Worm (Caenorhabditis elegans) whole organism, dauer: ENCODE results near the gene sec-24.2.

Source experiments
- unc-62 ChIP-seq: sonication (generic microtip); optimal IDR thresholded peaks from 2 replicates; lab custom pipeline; 2017; ENCODE audit warnings: missing biosample characterization, missing genetic modification reagents, missing genetic modification characterization

Gene sec-24.2

DNA sequence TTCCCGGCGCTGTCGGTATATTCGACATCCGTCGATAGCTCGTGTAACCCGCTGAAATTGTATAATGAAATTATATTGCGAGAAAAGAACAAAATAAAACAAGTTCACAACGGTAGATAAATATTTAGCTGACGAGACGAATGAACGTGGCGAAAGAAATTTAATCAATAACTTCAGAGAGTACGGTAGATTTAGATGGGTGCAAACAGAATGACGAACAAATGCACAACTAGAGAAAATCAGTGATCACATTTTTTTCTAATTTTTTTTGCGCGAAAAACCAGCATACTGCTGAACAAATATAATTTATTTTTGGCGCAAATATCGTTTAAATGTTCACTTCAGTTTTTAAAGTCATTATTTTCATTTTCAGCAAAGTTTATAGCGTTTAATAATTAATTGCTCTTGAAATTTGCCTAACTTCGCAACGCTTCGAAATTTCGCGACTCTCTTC is at the start of gene sec-24.2:
sec-24.2 (minus strand) TSS at position 51 of the 454 bp plus-strand sequence.
- no peak for TF ChIP-seq unc-62 (GFP tag; lab: Kevin White, UChicago)

DNA sequence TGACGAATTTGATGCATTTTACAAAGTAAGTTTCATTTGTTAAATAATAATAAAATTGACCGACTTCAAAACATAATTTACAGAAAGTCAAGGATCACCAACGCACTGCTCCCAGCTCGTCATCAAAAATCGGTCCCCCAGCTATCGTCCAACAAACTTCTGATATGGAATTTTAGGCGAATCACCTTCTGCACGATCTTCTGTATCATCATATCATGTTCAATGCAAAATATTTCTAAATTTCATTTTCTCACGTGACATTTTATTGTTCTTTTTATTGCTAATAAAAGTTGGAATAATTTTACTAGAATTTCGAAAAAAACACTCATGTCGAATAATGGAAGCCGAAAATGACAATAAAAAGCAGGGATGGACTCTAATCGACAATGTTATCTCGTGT is 49.6 kb upstream of the sec-24.2 start, which contains the start of gene acl-13:
acl-13 (plus strand) TSS at position 301 of the 400 bp plus-strand sequence.
- no peak for TF ChIP-seq unc-62 (GFP tag; lab: Kevin White, UChicago)

DNA sequence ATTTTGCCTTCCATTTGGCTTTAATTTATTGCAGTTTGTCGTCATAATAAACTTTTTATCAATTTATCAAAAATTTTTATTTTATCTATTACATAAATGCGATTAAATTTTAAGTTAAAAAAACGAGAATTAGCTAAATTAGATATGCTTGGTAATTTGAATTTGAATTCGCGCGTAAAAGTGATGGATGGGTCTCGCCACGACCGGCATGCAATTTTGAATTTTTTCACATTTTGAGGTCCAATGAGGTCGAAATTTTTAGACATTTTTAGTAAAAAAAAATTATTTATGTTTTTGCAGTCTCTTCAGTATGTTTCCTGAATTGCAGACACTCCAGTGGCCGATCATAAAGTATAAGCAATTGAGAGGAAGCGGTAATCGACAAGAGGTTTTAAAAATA is 48.0 kb upstream of the sec-24.2 start, which contains the start of gene dsb-1:
dsb-1 (plus strand) TSS at position 301 of the 400 bp plus-strand sequence.
- TF ChIP-seq unc-62 (GFP tag; lab: Kevin White, UChicago), result no peak

DNA sequence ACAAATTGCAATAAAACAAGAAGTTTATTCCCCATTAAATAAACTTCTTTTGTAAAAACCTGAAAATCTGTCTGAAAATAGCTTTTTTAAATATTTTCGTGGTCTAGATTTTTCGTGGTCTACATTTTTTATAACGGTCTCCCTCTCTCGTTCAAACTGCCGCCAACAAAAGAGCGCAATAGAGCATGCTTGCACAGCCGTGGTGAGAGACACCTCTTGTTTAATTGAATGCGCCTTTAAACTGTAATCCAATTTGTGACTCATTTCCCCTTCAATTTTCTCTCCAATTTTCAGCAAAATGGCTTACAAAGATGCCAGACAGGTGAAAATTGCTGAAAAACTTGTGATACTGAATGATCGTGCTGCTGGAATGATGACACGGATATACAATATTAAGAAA is 43.5 kb upstream of the sec-24.2 start, which contains the start of gene gex-3:
gex-3 (plus strand) TSS at position 295 of the 400 bp plus-strand sequence.
- no peak for TF ChIP-seq unc-62 (GFP tag; lab: Kevin White, UChicago)

DNA sequence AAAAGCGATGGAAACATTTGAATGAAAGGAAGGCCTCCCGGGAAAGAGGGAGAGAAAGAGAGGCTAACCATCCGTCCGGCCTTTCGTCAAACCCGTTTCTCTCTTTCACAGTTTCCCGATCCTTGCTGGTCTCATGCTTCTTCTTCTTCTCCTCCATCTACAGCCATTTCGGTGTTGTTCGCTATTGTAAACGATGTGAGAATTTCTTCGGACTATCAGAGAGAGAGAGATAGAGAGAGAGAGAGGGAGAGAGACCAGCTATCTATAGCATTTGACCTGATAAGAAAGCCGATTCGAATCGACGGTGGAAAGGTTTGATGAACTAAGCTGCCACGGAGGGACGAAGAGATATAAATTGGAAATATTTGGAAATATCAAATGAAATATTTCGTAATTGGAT is 42.8 kb upstream of the sec-24.2 start:
- TF ChIP-seq unc-62 (GFP tag; lab: Kevin White, UChicago), result no peak

DNA sequence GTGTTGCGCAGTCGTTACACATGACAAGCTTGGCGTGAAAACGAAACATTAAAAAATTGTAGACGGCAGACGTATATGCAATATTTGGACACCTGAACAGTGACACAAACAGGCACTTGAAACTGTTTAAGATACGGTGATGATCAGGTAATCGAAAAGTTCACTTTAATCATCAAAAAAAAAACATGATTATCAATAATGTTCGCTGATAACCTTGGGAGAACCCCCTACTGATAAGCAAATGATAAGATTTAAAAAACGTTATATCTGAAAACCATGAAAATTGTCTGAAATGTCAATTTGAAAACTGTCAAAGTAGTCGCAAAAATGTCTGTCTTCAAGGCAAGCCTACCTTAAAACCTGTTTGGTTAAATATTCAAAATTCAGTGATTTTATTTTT is 39.4 kb upstream of the sec-24.2 start:
- no peak for TF ChIP-seq unc-62 (GFP tag; lab: Kevin White, UChicago)

DNA sequence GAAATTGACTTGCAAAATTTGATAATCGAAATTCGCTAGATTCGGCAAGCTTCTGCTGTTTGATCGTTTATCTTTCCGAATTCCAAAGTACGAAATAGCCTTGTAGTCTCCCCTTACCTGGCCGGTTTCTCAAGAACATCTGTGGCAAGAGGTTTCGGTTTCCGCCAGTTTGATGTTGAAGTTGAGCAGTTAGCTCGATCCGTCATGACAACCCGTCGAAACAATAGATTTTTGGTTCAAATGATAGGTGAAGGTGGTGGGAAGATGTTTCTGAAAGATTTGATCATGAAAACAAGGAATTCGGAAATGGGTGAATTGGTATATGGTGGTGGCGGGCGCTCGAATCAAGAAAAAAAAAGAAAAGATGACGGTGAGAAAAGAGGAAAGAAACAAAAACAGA is 37.8 kb upstream of the sec-24.2 start, which contains the start of gene acs-20:
acs-20 (minus strand) TSS at position 270 of the 400 bp plus-strand sequence.
- no peak for TF ChIP-seq unc-62 (GFP tag; lab: Kevin White, UChicago)

DNA sequence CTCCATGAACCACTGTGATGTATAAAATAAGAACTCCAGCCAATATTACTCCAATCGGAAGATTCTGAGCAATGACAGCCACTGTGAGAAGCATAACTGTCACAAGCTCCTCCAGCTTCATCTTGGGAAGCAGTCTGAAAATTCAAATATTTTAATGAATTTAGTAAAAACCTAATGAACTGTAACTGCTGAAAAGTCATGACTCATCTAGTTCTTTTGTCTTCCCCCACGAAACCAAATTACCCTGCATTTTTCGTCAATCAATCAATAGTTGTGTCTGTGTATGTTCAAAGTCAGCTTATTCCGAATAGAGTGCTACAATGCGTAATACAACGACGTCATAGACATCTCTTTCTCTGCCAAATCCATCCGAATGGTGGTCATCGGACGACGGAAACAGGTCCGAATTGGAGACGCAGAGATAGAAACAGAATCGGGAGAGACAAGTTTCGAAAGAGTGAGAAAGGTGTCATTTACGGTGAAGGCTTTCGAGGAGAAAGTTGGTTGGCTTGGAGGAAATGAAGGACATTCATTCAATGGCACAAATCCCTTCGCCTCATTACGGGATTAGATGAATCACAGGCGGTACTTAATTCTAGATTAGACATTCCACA is 36.2 kb upstream of the sec-24.2 start:
- TF ChIP-seq unc-62 (GFP tag; lab: Kevin White, UChicago), result no peak

DNA sequence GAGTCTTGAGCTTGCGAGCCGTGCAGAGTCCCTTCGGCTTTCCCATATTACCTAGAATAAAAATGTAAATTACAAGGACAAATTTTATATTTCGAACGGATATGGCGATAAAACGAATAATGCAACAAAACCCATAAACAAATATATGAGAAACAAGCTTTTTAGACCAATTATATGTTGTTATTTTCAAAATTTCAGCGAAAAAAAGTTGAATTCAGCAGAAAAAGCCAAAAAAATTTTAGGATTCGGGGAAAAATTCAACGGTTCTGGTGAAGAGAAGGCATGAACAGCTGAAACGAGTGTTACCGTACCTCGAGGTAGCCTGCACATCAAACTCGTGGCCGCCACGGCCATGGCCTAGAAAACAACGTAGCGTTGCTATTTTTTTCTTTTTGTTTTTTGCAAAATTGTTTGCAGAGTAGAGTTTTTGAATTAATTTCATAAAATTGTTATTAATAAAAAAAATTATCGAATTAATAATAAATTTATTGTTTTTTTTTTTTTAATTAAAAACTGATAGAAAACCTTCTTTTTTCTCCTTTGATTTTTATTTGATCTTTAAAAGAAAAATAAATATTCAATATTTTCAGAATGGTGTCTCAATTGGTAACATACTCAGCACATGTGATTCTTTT is 30.5 kb upstream of the sec-24.2 start, which contains the start of the genes rps-23 and dpm-3:
rps-23 (minus strand) TSS at position 51 of the 635 bp plus-strand sequence.
dpm-3 (plus strand) TSS at position 585 of the 635 bp plus-strand sequence.
- TF ChIP-seq unc-62 (GFP tag; lab: Kevin White, UChicago), result no peak

DNA sequence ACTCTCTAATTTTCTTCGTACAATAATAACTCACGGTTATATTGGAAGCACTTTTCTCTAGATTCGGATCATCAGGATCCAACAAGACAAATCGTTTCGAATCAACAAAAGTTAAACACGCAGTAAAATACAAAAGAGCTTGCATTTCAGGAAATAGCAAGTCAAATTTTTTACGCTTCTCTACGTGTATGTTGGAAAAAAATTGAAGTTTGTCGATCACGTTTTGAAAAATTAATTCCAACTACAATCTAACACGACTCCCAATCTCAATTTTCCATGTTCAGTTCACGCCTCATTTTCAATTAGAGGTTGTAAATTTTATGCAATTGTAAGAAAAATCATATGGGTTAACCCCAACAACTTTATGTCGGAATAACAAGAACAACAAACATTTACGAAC is 29.4 kb upstream of the sec-24.2 start, which contains the start of gene spe-45:
spe-45 (minus strand) TSS at position 145 of the 400 bp plus-strand sequence.
- no peak for TF ChIP-seq unc-62 (GFP tag; lab: Kevin White, UChicago)

DNA sequence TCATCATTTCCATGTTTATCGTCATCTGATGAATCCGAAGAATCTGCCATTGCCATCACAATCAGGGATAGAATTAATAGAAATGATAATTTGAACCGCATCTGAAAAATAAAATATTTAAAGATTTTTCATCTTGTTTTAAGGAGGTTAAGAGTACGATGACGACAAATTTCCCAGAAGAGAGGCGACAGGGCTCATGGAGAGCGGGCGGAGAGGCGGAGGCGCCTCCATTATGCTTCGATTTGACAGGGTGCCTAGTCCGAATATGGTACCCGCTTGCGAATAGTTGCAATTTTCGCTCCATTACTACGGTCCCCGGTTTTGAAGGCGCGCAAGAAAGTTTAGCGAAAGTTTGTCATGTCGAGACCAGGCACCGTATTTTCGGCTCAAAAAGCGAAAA is 24.5 kb upstream of the sec-24.2 start, which contains the start of gene F28D1.6:
F28D1.6 (minus strand) TSS at position 101 of the 400 bp plus-strand sequence.
- no peak for TF ChIP-seq unc-62 (GFP tag; lab: Kevin White, UChicago)

DNA sequence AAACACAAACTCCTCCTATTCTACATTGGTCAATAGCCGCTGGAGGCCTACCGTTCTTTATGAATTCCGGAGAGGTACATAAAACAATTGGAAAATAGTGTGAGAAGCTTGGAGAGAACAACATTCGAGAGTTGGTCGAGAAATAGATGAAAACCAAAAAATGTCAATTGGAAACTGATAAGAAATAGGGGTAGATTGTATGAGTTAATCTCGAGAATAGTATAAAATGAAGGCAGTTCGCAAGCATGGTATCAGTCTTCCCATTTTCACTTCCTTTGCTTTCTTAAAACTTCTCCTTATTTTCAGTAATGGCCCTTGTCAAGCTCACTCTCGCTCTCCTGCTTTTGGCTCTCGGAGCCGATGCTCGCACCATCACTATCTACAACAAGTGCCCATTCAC is 22.3 kb upstream of the sec-24.2 start, which contains the start of gene thn-2:
thn-2 (plus strand) TSS at position 307 of the 400 bp plus-strand sequence.
- TF ChIP-seq unc-62 (GFP tag; lab: Kevin White, UChicago), result no peak

DNA sequence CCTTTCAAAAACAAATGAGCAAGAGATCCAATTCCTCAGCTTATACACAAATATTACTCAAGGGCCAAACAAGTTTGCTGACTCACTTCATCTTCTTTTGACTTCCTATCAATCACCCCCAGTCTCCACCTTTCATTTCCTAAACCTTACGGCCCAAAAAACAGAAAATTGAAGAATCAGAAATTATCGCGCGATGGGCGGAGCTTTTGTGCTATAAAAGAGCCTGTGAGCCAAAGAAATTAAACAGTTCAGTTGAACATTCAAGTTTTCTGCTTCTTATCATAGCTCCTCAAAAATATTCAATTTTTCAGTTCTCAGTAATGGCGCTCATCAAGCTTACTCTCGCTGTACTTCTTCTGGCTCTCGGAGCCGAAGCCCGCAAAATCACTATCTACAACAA is 19.2 kb upstream of the sec-24.2 start, which contains the start of gene thn-1:
thn-1 (plus strand) TSS at position 301 of the 400 bp plus-strand sequence.
- no peak for TF ChIP-seq unc-62 (GFP tag; lab: Kevin White, UChicago)

DNA sequence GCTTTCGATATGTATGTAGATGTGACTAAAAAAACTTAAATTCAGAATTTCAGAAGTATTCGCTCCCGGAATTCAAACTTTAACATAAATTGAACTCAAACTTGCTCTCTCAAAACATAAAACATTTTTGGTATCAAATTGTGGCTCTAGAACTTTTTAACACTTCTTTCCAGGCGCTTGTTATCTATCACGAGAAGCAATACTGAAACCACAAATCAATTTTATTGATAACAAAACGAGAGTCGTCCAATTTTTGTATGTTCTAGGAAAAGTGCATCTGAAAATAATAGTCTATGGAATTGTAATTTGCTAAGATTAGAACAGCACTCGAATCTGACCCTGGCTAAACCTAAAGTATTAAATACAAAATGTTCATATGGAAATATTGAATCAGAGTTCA is 18.3 kb upstream of the sec-24.2 start:
- no peak for TF ChIP-seq unc-62 (GFP tag; lab: Kevin White, UChicago)

DNA sequence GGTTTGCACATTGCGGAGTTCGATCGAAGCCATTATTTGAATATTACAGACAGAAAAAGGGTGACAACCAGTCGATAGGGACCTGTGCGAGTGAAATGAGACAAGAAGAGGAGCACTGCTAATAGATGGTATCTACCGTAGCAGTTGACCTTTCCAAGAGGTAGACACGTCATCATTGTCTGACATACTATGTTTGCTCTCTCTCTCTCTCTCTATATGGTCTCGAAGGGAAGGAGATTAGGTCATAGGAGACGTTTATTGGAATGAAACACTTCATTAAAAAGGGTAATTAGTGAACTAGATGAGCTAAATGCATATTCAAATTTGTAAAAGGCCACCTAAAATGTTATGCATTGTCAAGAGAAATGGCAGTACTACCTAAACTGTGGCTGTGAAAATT is 15.4 kb upstream of the sec-24.2 start, which contains the start of gene atz-1:
atz-1 (minus strand) TSS at position 101 of the 400 bp plus-strand sequence.
- TF ChIP-seq unc-62 (GFP tag; lab: Kevin White, UChicago), result no peak

DNA sequence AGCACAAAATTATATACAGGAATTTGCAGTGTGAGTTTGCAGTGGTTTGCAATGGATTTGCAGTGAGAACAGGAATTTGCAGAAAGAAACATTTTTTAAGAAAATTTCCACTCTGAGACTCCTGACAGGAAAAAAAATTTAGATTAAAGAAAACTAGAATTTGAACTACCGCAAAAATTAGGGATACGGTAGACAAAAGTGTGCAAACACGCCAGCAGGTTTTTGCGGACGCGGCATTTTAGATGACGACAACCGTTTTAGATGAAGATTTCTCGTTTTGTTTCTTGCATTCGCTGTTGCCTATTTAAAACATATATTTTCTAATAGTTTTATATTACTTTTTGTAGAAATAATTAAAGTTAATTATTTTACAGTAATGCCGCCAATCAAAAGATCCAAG is 11.3 kb upstream of the sec-24.2 start, which contains the start of gene wdr-46:
wdr-46 (plus strand) TSS at position 375 of the 400 bp plus-strand sequence.
- no peak for TF ChIP-seq unc-62 (GFP tag; lab: Kevin White, UChicago)
